Fruit fly (Drosophila melanogaster) S2 (cell line): ENCODE measurements around the gene cl.

Experiments
- CG8478 ChIP-seq: fragments of >200 bp; optimal IDR thresholded peaks from 2 replicates; lab custom pipeline; 2018
- CTCF ChIP-seq, 2 experiments: fragments of >200 bp; optimal IDR thresholded peaks; 2 replicates each; lab custom pipeline; 2018

dm6 chr2L:5519846-5520384 is at the start of gene cl, which contains the start of gene CG7382:
- no peak for TF ChIP-seq CG8478 (lab: Kevin White, UChicago)
- TF ChIP-seq CTCF (optimal IDR thresholded peaks at IDR 0.05; lab: Kevin White, UChicago) = no peak
